Fruit fly (Drosophila melanogaster) whole organism, embryonic: ENCODE measurements around the gene CG32425.
"Not testable (repeated sequence)": the region's sequence is repeated elsewhere in the genome, so short reads cannot be mapped to it uniquely, and the experiment has no call there.

Experiments used
- ATbp ChIP-seq: fragments of 200-800 bp; sonication (Bioruptor generic); optimal IDR thresholded peaks from 2 replicates; lab custom pipeline; 2017; ENCODE audit warnings: missing biosample characterization, mild to moderate bottlenecking, missing genetic modification characterization, missing genetic modification reagents
- Ada2b ChIP-seq: fragments of 200-800 bp; sonication (Bioruptor generic); IDR thresholded peaks from 2 replicates; pipeline ENCODE4 v1.3.6; 2022; ENCODE audit warnings: missing biosample characterization, missing genetic modification characterization
- Adf1 ChIP-seq: fragments of 200-800 bp; sonication (Bioruptor generic); IDR thresholded peaks from 2 replicates; pipeline ENCODE4 v1.3.6; 2022; ENCODE audit warnings: missing biosample characterization, missing genetic modification characterization
- CG11093 ChIP-seq: fragments of 200-800 bp; sonication (Bioruptor generic); IDR thresholded peaks from 3 replicates; pipeline ENCODE4 v1.3.6; 2022; ENCODE audit warnings: missing biosample characterization, missing genetic modification characterization
- CG14860 ChIP-seq: fragments of 200-800 bp; sonication (Bioruptor generic); IDR thresholded peaks from 3 replicates; pipeline ENCODE4 v1.3.6; 2022; ENCODE audit warnings: missing biosample characterization, missing genetic modification characterization; ENCODE audit not compliant: partially characterized antibody
- CG16813 ChIP-seq: fragments of 200-800 bp; sonication (Bioruptor generic); IDR thresholded peaks from 3 replicates; pipeline ENCODE4 v1.3.6; 2022; ENCODE audit warnings: missing biosample characterization, missing genetic modification characterization; ENCODE audit not compliant: partially characterized antibody
- CG16863 ChIP-seq: fragments of 200-800 bp; sonication (Bioruptor generic); optimal IDR thresholded peaks from 3 replicates; lab custom pipeline; 2016; ENCODE audit warnings: missing biosample characterization, missing genetic modification characterization
- CG17385 ChIP-seq: fragments of 200-800 bp; sonication (Bioruptor generic); optimal IDR thresholded peaks from 3 replicates; lab custom pipeline; 2018; ENCODE audit warnings: missing biosample characterization, mild to moderate bottlenecking, missing genetic modification characterization
- CG17802 ChIP-seq: fragments of 200-800 bp; sonication (Bioruptor generic); optimal IDR thresholded peaks from 2 replicates; lab custom pipeline; 2018; ENCODE audit warnings: missing biosample characterization, mild to moderate bottlenecking, missing genetic modification characterization, moderate library complexity
- CG18011 ChIP-seq: fragments of 200-800 bp; sonication (Bioruptor generic); optimal IDR thresholded peaks from 2 replicates; lab custom pipeline; 2017; ENCODE audit warnings: missing biosample characterization, missing genetic modification characterization, mild to moderate bottlenecking, moderate library complexity, missing genotype
- CG18262 ChIP-seq: fragments of 200-800 bp; optimal IDR thresholded peaks from 3 replicates; lab custom pipeline; 2019; ENCODE audit warnings: missing biosample characterization, mild to moderate bottlenecking, missing genetic modification characterization, moderate library complexity
- CG18764 ChIP-seq: fragments of 200-800 bp; sonication (Bioruptor generic); optimal IDR thresholded peaks from 3 replicates; lab custom pipeline; 2016; ENCODE audit warnings: missing biosample characterization, missing genetic modification characterization
- CG2129 ChIP-seq: fragments of 200-800 bp; sonication (Bioruptor generic); IDR thresholded peaks from 2 replicates; pipeline ENCODE4 v1.3.6; 2022; ENCODE audit warnings: missing biosample characterization, missing genetic modification characterization; ENCODE audit not compliant: partially characterized antibody
- CG2889 ChIP-seq: fragments of 200-800 bp; sonication (Bioruptor generic); IDR thresholded peaks from 3 replicates; pipeline ENCODE4 v1.3.6; 2022; ENCODE audit warnings: missing biosample characterization, missing genetic modification characterization
- CG3281 ChIP-seq: fragments of 200-800 bp; sonication (Bioruptor generic); optimal IDR thresholded peaks from 3 replicates; lab custom pipeline; 2017; ENCODE audit warnings: missing biosample characterization, mild to moderate bottlenecking, missing genetic modification characterization
- CG3726 ChIP-seq: fragments of 200-800 bp; sonication (Bioruptor generic); IDR thresholded peaks from 3 replicates; pipeline ENCODE4, ENCODE4 v1.3.6; 2022; ENCODE audit warnings: missing biosample characterization, missing genetic modification characterization
- CG6791 ChIP-seq: fragments of 200-800 bp; sonication (Bioruptor generic); IDR thresholded peaks from 3 replicates; pipeline ENCODE4 v1.3.6; 2022; ENCODE audit warnings: missing biosample characterization, missing genetic modification characterization; ENCODE audit not compliant: partially characterized antibody
- CG6813 ChIP-seq: fragments of 200-800 bp; sonication (Bioruptor generic); optimal IDR thresholded peaks from 2 replicates; lab custom pipeline; 2017; ENCODE audit warnings: missing biosample characterization, missing genetic modification characterization, mild to moderate bottlenecking, moderate library complexity, missing genetic modification reagents
- CG7963 ChIP-seq: fragments of 200-800 bp; sonication (Bioruptor generic); IDR thresholded peaks from 3 replicates; pipeline ENCODE4 v1.3.6; 2022; ENCODE audit warnings: missing biosample characterization, missing genetic modification characterization; ENCODE audit not compliant: partially characterized antibody
- CG8944 ChIP-seq: fragments of 200-800 bp; sonication (Bioruptor generic); optimal IDR thresholded peaks from 3 replicates; lab custom pipeline; 2016; ENCODE audit warnings: missing biosample characterization, missing genetic modification characterization
- Dbx ChIP-seq: fragments of 200-800 bp; sonication (Bioruptor generic); IDR thresholded peaks from 3 replicates; pipeline ENCODE4 v1.3.6; 2022; ENCODE audit warnings: missing biosample characterization, missing genetic modification characterization
- Dfd ChIP-seq, 2 experiments: fragments of >200 bp; optimal IDR thresholded peaks; 2 replicates each; lab custom pipeline; 2017; ENCODE audit warnings: missing biosample characterization in 2 of 2, missing genetic modification characterization in 2 of 2
- Doc2 ChIP-seq: fragments of 200-800 bp; sonication (Bioruptor generic); IDR thresholded peaks from 2 replicates; pipeline ENCODE4 v1.3.6; 2022; ENCODE audit warnings: missing biosample characterization, missing genetic modification characterization
- E2f2 ChIP-seq: fragments of 200-800 bp; sonication (Bioruptor generic); IDR thresholded peaks from 2 replicates; pipeline ENCODE4 v1.3.6; 2022; ENCODE audit warnings: missing biosample characterization, missing genetic modification characterization
- Ets65A ChIP-seq: fragments of 200-800 bp; sonication (Bioruptor generic); peaks from one replicate; lab custom pipeline; 2016; ENCODE audit warnings: missing biosample characterization, missing genetic modification characterization
- MESR4 ChIP-seq: fragments of 200-800 bp; sonication (Bioruptor generic); optimal IDR thresholded peaks from 2 replicates; lab custom pipeline; 2018; ENCODE audit warnings: missing biosample characterization, mild to moderate bottlenecking, missing genetic modification characterization, moderate library complexity
- Max ChIP-seq: fragments of 200-800 bp; sonication (Bioruptor generic); optimal IDR thresholded peaks from 2 replicates; lab custom pipeline; 2016; ENCODE audit warnings: missing biosample characterization, mild to moderate bottlenecking, missing genetic modification characterization
- Scr ChIP-seq: fragments of 200-800 bp; sonication (Bioruptor generic); IDR thresholded peaks from 2 replicates; pipeline ENCODE4 v1.3.6; 2022; ENCODE audit warnings: missing biosample characterization, missing genetic modification characterization; ENCODE audit not compliant: partially characterized antibody
- Sin3A ChIP-seq: fragments of >200 bp; optimal IDR thresholded peaks from 2 replicates; lab custom pipeline; 2018
- Ssrp ChIP-seq: fragments of 200-800 bp; sonication (Bioruptor generic); optimal IDR thresholded peaks from 2 replicates; lab custom pipeline; 2018; ENCODE audit warnings: missing biosample characterization, mild to moderate bottlenecking, missing genetic modification characterization, moderate library complexity
- Usf ChIP-seq: fragments of 200-800 bp; sonication (Bioruptor generic); optimal IDR thresholded peaks from 2 replicates; lab custom pipeline; 2017; ENCODE audit warnings: missing genotype, missing biosample characterization, missing genetic modification characterization
- bowl ChIP-seq: fragments of 200-800 bp; sonication (Bioruptor generic); IDR thresholded peaks from 2 replicates; pipeline ENCODE4 v1.3.6; 2022; ENCODE audit warnings: missing biosample characterization, missing genetic modification characterization
- bsh ChIP-seq, 2 experiments: fragments of 200-800 bp; sonication (Bioruptor generic); optimal IDR thresholded peaks; 2 replicates each; lab custom pipeline; 2017 to 2018; ENCODE audit warnings: mild to moderate bottlenecking in 2 of 2, missing biosample characterization in 2 of 2, missing genetic modification characterization in 2 of 2, moderate library complexity in 1 of 2
- cas ChIP-seq: fragments of 200-800 bp; sonication (Bioruptor generic); IDR thresholded peaks from 2 replicates; pipeline ENCODE4 v1.3.6; 2022; ENCODE audit warnings: missing biosample characterization, missing genetic modification characterization
- chinmo ChIP-seq: fragments of 200-800 bp; sonication (Bioruptor generic); IDR thresholded peaks from 4 replicates; pipeline ENCODE4 v1.3.6; 2022; ENCODE audit warnings: missing biosample characterization, missing genetic modification characterization; ENCODE audit not compliant: partially characterized antibody
- crol ChIP-seq: fragments of 200-800 bp; sonication (Bioruptor generic); IDR thresholded peaks from 2 replicates; pipeline ENCODE4 v1.3.6; 2022; ENCODE audit warnings: missing biosample characterization, missing genetic modification characterization
- dati ChIP-seq: fragments of 200-800 bp; sonication (Bioruptor generic); IDR thresholded peaks from 2 replicates; pipeline ENCODE4 v1.3.6; 2022; ENCODE audit warnings: missing biosample characterization, missing genetic modification characterization
- dysf ChIP-seq: fragments of 200-800 bp; sonication (Bioruptor generic); IDR thresholded peaks from 3 replicates; pipeline ENCODE4 v1.3.6; 2022; ENCODE audit warnings: missing biosample characterization, missing genetic modification characterization
- esg ChIP-seq: fragments of 200-800 bp; sonication (Bioruptor generic); conservative IDR thresholded peaks from 2 replicates; pipeline ENCODE4 v1.3.6; 2022; ENCODE audit warnings: missing biosample characterization, missing genetic modification characterization
- fru ChIP-seq: fragments of >200 bp; optimal IDR thresholded peaks from 2 replicates; lab custom pipeline; 2017
- nerfin-2 ChIP-seq: fragments of 200-800 bp; sonication (Bioruptor generic); IDR thresholded peaks from 2 replicates; pipeline ENCODE4 v1.3.6; 2022; ENCODE audit warnings: missing biosample characterization, missing genetic modification characterization; ENCODE audit not compliant: partially characterized antibody
- oc ChIP-seq: fragments of 200-800 bp; sonication (Bioruptor generic); optimal IDR thresholded peaks from 2 replicates; lab custom pipeline; 2018; ENCODE audit warnings: missing biosample characterization, mild to moderate bottlenecking, missing genetic modification characterization, moderate library complexity
- phol ChIP-seq: fragments of 200-800 bp; sonication (Bioruptor generic); optimal IDR thresholded peaks from 3 replicates; lab custom pipeline; 2018; ENCODE audit warnings: missing biosample characterization, mild to moderate bottlenecking, missing genetic modification characterization, moderate library complexity
- rib ChIP-seq: fragments of 200-800 bp; sonication (Bioruptor generic); IDR thresholded peaks from 2 replicates; pipeline ENCODE4 v1.3.6; 2022; ENCODE audit warnings: missing biosample characterization, missing genetic modification characterization
- sens ChIP-seq: fragments of 200-800 bp; sonication (Bioruptor generic); peaks from one replicate; lab custom pipeline; 2016; ENCODE audit warnings: missing biosample characterization, missing genetic modification characterization
- trem ChIP-seq: fragments of 200-800 bp; optimal IDR thresholded peaks from 3 replicates; lab custom pipeline; 2019; ENCODE audit warnings: missing biosample characterization, mild to moderate bottlenecking, missing genetic modification characterization, moderate library complexity
- zfh1 ChIP-seq: fragments of 200-800 bp; sonication (Bioruptor generic); IDR thresholded peaks from 3 replicates; pipeline ENCODE4 v1.3.6; 2022; ENCODE audit warnings: missing biosample characterization, missing genetic modification characterization

CG32425 gene

dm6 chr3L:20503256-20503655, 6.1 kb downstream of the CG32425 start (continued):
- no peak for TF ChIP-seq Ssrp (tag; lab: Kevin White, UChicago)
- no peak for TF ChIP-seq esg (GFP tag; lab: Robert Waterston, UW)
- TF ChIP-seq fru (lab: Kevin White, UChicago) = no peak
- no peak for TF ChIP-seq oc
- TF ChIP-seq E2f2 (GFP tag; lab: Robert Waterston, UW) = no peak
- no peak for TF ChIP-seq Adf1 (GFP tag; lab: Robert Waterston, UW)
- peak; percentile 54; the same call in 2 of the 3 replicates for TF ChIP-seq CG6791 (GFP tag; lab: Robert Waterston, UW)
- peak; percentile 42; the same call in 2 of the 3 replicates for TF ChIP-seq CG7963 (GFP tag; lab: Robert Waterston, UW)
- no peak for TF ChIP-seq CG17802 (tag; lab: Kevin White, UChicago)
- peak; percentile 58; the same call in 2 of the 3 replicates for TF ChIP-seq CG14860 (GFP tag; lab: Robert Waterston, UW)
- TF ChIP-seq bsh (GFP tag; optimal IDR thresholded peaks at IDR 0.05; lab: Kevin White, UChicago) = no peak
- TF ChIP-seq CG16813 (GFP tag; lab: Robert Waterston, UW) = peak; percentile 78
- TF ChIP-seq Scr = peak; percentile 46
- no peak for TF ChIP-seq CG18011 (GFP tag; lab: Kevin White, UChicago)
- TF ChIP-seq phol (tag; lab: Kevin White, UChicago) = no peak
- no peak for TF ChIP-seq CG8944 (GFP tag; lab: Kevin White, UChicago)
- no peak for TF ChIP-seq CG3726 (GFP tag; lab: Robert Waterston, UW)
- no peak for TF ChIP-seq zfh1 (GFP tag; lab: Robert Waterston, UW)
- TF ChIP-seq chinmo = no peak
- TF ChIP-seq nerfin-2 (GFP tag; lab: Robert Waterston, UW) = peak; percentile 54
- no peak for TF ChIP-seq Doc2
- peak; percentile 52 for TF ChIP-seq Ets65A (GFP tag; lab: Kevin White, UChicago)
- TF ChIP-seq CG17385 = no peak
- TF ChIP-seq Usf (GFP tag; lab: Kevin White, UChicago) = no peak
- TF ChIP-seq ATbp (GFP tag; lab: Kevin White, UChicago) = no peak
- no peak for TF ChIP-seq CG16863

- TF ChIP-seq CG6813 (GFP tag; lab: Kevin White, UChicago); Max; CG18262 (tag; lab: Kevin White, UChicago): not testable (repeated sequence)
These were observed 6.8 kb downstream of the CG32425 start, which contains the start of gene CG17637 for dm6 chr3L:20503886-20504285. CG17637 (plus strand) TSS chr3L:20504186.

dm6 chr3L:20505732-20506131, 8.6 kb downstream of the CG32425 start, which contains the start of gene CG5078:
CG5078 (plus strand) TSS chr3L:20506032.
- no peak for TF ChIP-seq CG2129 (GFP tag; lab: Robert Waterston, UW)
- no peak for TF ChIP-seq Dfd (GFP tag; optimal IDR thresholded peaks at IDR 0.05; lab: Kevin White, UChicago)
- no peak for TF ChIP-seq cas (GFP tag; lab: Robert Waterston, UW)
- TF ChIP-seq Ets65A (GFP tag; lab: Kevin White, UChicago) = peak; percentile 66
- TF ChIP-seq CG18764 (GFP tag; lab: Kevin White, UChicago) = no peak
- TF ChIP-seq Sin3A (lab: Kevin White, UChicago) = no peak
- TF ChIP-seq sens = peak; percentile 2

dm6 chr3L:20507552-20507951, 10.4 kb downstream of the CG32425 start:
- no peak for TF ChIP-seq Ada2b (GFP tag; lab: Robert Waterston, UW)
- 0 out of 2 replicates have a peak, but pooled peaks have one; percentile 12 for TF ChIP-seq bowl (GFP tag; lab: Robert Waterston, UW)
- peak; percentile 10 for TF ChIP-seq trem (tag; lab: Kevin White, UChicago)
- no peak for TF ChIP-seq zfh1 (GFP tag; lab: Robert Waterston, UW)
- TF ChIP-seq rib = no peak
- TF ChIP-seq bsh (GFP tag; optimal IDR thresholded peaks at IDR 0.05; lab: Kevin White, UChicago) = peak in 1 of 2 experiments; percentile 17
- no peak for TF ChIP-seq dati (GFP tag; lab: Robert Waterston, UW)
- TF ChIP-seq crol (GFP tag; lab: Robert Waterston, UW) = no peak
- no peak for TF ChIP-seq chinmo
- no peak for TF ChIP-seq CG2889 (GFP tag; lab: Robert Waterston, UW)
- no peak for TF ChIP-seq CG11093 (GFP tag; lab: Robert Waterston, UW)
- no peak for TF ChIP-seq MESR4 (GFP tag; lab: Kevin White, UChicago)
- no peak for TF ChIP-seq dysf
- TF ChIP-seq Dbx (GFP tag; lab: Robert Waterston, UW) = 0 out of 3 replicates have a peak, but pooled peaks have one; percentile 40
- no peak for TF ChIP-seq CG3281 (GFP tag; lab: Kevin White, UChicago)
